Worm (Caenorhabditis elegans): ENCODE measurements around the gene vhl-1.

ce11 chrX:11279276-11279675, 27.9 kb upstream of the vhl-1 start, which contains the start of gene F38B2.2:
- TF ChIP-seq snpc-4 (tag; optimal IDR thresholded peaks at IDR 0.05) (no peak), ceh-16 (tag; optimal IDR thresholded peaks at IDR 0.05) (no peak), mdl-1 (tag; optimal IDR thresholded peaks at IDR 0.05) (no peak), ZK546.5 (tag; optimal IDR thresholded peaks at IDR 0.05) (no peak), zag-1 (tag; optimal IDR thresholded peaks at IDR 0.05) (no peak), nhr-25 (tag; optimal IDR thresholded peaks at IDR 0.05) (no peak), R02D3.7 (tag; optimal IDR thresholded peaks at IDR 0.05) (no peak), ztf-4 (tag; optimal IDR thresholded peaks at IDR 0.05) (no peak), skn-1 (tag; optimal IDR thresholded peaks at IDR 0.05) (no peak), nhr-12 (tag; optimal IDR thresholded peaks at IDR 0.05) (no peak), elt-1 (tag; optimal IDR thresholded peaks at IDR 0.05) (no peak), nhr-76 (tag; optimal IDR thresholded peaks at IDR 0.05) (no peak), ztf-11 (tag; optimal IDR thresholded peaks at IDR 0.05) (no peak)

All from whole organism, L3 larva.